Worm (Caenorhabditis elegans) whole organism, young adult: ENCODE measurements around the gene dos-3.

Experiments
- B0336.3 ChIP-seq: fragments of 200-800 bp; sonication (Bioruptor generic); IDR thresholded peaks from 2 replicates; pipeline ENCODE4 v1.3.6; 2022; ENCODE audit warnings: missing genetic modification characterization, missing compliant biosample characterization
- D2030.7 ChIP-seq: fragments of 200-800 bp; sonication (Bioruptor generic); IDR thresholded peaks from 2 replicates; pipeline ENCODE4 v1.3.6; 2022; ENCODE audit warnings: missing genetic modification reagents, missing genetic modification characterization, missing compliant biosample characterization
- F23B12.7 ChIP-seq: sonication (generic microtip); optimal IDR thresholded peaks from 2 replicates; lab custom pipeline; 2017; ENCODE audit warnings: missing genetic modification characterization, mild to moderate bottlenecking, missing compliant biosample characterization, antibody characterized with exemption, moderate library complexity; ENCODE audit not compliant: insufficient read depth
- K12H6.12 ChIP-seq: fragments of 200-800 bp; sonication (Bioruptor generic); optimal IDR thresholded peaks from 2 replicates; lab custom pipeline; 2018; ENCODE audit warnings: mild to moderate bottlenecking, missing genetic modification characterization, missing compliant biosample characterization
- T26A5.8 ChIP-seq: sonication (generic microtip); optimal IDR thresholded peaks from 2 replicates; lab custom pipeline; 2016; ENCODE audit warnings: missing genetic modification characterization, missing compliant biosample characterization
- Y53G8AR.9 ChIP-seq: fragments of 200-800 bp; sonication (Bioruptor generic); conservative IDR thresholded peaks from 2 replicates; pipeline ENCODE4 v1.3.6; 2022; ENCODE audit warnings: missing genetic modification reagents, missing genetic modification characterization, missing compliant biosample characterization
- Y67H2A.10 ChIP-seq: fragments of 200-800 bp; sonication (Bioruptor generic); conservative IDR thresholded peaks from 2 replicates; pipeline ENCODE4 v1.3.6; 2022; ENCODE audit warnings: missing genetic modification reagents, missing genetic modification characterization, missing compliant biosample characterization
- Y79H2A.3 ChIP-seq: fragments of 200-800 bp; sonication (Bioruptor generic); conservative IDR thresholded peaks from 2 replicates; pipeline ENCODE4 v1.3.6; 2022; ENCODE audit warnings: missing genetic modification reagents, missing genetic modification characterization, missing compliant biosample characterization
- ZK185.1 ChIP-seq: sonication (generic microtip); optimal IDR thresholded peaks from 2 replicates; lab custom pipeline; 2016; ENCODE audit warnings: mild to moderate bottlenecking, missing genetic modification characterization, missing compliant biosample characterization; ENCODE audit not compliant: poor library complexity, severe bottlenecking
- akir-1 ChIP-seq: fragments of 200-800 bp; sonication (Bioruptor generic); optimal IDR thresholded peaks from 2 replicates; lab custom pipeline; 2018; ENCODE audit warnings: mild to moderate bottlenecking, missing genetic modification characterization, moderate library complexity, missing compliant biosample characterization
- aptf-2 ChIP-seq: fragments of 200-800 bp; sonication (Bioruptor generic); conservative IDR thresholded peaks from 2 replicates; pipeline ENCODE4 v1.3.6; 2022; ENCODE audit warnings: missing genetic modification reagents, missing genetic modification characterization, missing compliant biosample characterization
- attf-5 ChIP-seq: fragments of 200-800 bp; sonication (Bioruptor generic); optimal IDR thresholded peaks from 2 replicates; lab custom pipeline; 2018; ENCODE audit warnings: mild to moderate bottlenecking, missing genetic modification characterization, missing compliant biosample characterization
- bed-2 ChIP-seq: fragments of 200-800 bp; sonication (Bioruptor generic); IDR thresholded peaks from 2 replicates; pipeline ENCODE4 v1.3.6; 2022; ENCODE audit warnings: missing genetic modification reagents, missing genetic modification characterization, missing compliant biosample characterization
- cebp-1 ChIP-seq, 2 experiments: fragments of 200-800 bp in 1 of 2; sonication (Bioruptor generic) in 1 of 2; sonication (generic microtip) in 1 of 2; IDR thresholded peaks in 1 of 2; optimal IDR thresholded peaks in 1 of 2; 2 replicates each; pipeline versions ENCODE4 v1.3.6 to Lab custom; 2017 to 2022; ENCODE audit warnings: missing compliant biosample characterization in 2 of 2, missing genetic modification characterization in 2 of 2, mild to moderate bottlenecking in 1 of 2, missing genetic modification reagents in 1 of 2, moderate library complexity in 1 of 2
- ceh-100 ChIP-seq: fragments of 200-800 bp; sonication (Bioruptor generic); IDR thresholded peaks from 2 replicates; pipeline ENCODE4 v1.3.6; 2022; ENCODE audit warnings: missing genetic modification reagents, missing genetic modification characterization, missing compliant biosample characterization
- ceh-27 ChIP-seq: fragments of 200-800 bp; sonication (Bioruptor generic); optimal IDR thresholded peaks from 2 replicates; lab custom pipeline; 2018; ENCODE audit warnings: mild to moderate bottlenecking, missing genetic modification characterization, moderate library complexity, missing compliant biosample characterization
- chd-7 ChIP-seq: sonication (generic microtip); optimal IDR thresholded peaks from 2 replicates; lab custom pipeline; 2016; ENCODE audit warnings: mild to moderate bottlenecking, missing genetic modification characterization, moderate library complexity, missing compliant biosample characterization
- dox-1 ChIP-seq: fragments of 200-800 bp; sonication (Bioruptor generic); IDR thresholded peaks from 2 replicates; pipeline ENCODE4 v1.3.6; 2022; ENCODE audit warnings: missing genetic modification reagents, missing genetic modification characterization, missing compliant biosample characterization
- efl-1 ChIP-seq: fragments of 150-350 bp; optimal IDR thresholded peaks from 2 replicates; lab custom pipeline; 2014; ENCODE audit warnings: missing biosample characterization, missing genetic modification reagents, missing genetic modification characterization
- egl-44 ChIP-seq: fragments of 200-800 bp; sonication (Bioruptor generic); IDR thresholded peaks from 2 replicates; pipeline ENCODE4 v1.3.6; 2022; ENCODE audit warnings: missing genetic modification reagents, missing genetic modification characterization, missing compliant biosample characterization
- ekl-4 ChIP-seq: fragments of 200-800 bp; sonication (Bioruptor generic); IDR thresholded peaks from 2 replicates; pipeline ENCODE4 v1.3.6; 2022; ENCODE audit warnings: missing genetic modification reagents, missing genetic modification characterization, missing compliant biosample characterization
- him-1 ChIP-seq: sonication (generic microtip); optimal IDR thresholded peaks from 2 replicates; lab custom pipeline; 2016; ENCODE audit warnings: missing genotype, missing genetic modification reagents, missing genetic modification characterization, missing compliant biosample characterization
- let-526 ChIP-seq: fragments of 200-800 bp; sonication (Bioruptor generic); IDR thresholded peaks from 2 replicates; pipeline ENCODE4 v1.3.6; 2022; ENCODE audit warnings: missing genetic modification reagents, missing genetic modification characterization, missing compliant biosample characterization
- lin-26 ChIP-seq: fragments of 200-800 bp; sonication (Bioruptor generic); IDR thresholded peaks from 2 replicates; pipeline ENCODE4 v1.3.6; 2022; ENCODE audit warnings: missing genetic modification reagents, missing genetic modification characterization, missing compliant biosample characterization
- lin-40 ChIP-seq: sonication (generic microtip); optimal IDR thresholded peaks from 2 replicates; lab custom pipeline; 2016; ENCODE audit warnings: missing genetic modification characterization, mild to moderate bottlenecking, missing compliant biosample characterization, missing genotype, missing genetic modification reagents
- lsl-1 ChIP-seq: fragments of 200-800 bp; sonication (Bioruptor generic); optimal IDR thresholded peaks from 2 replicates; lab custom pipeline; 2018; ENCODE audit warnings: mild to moderate bottlenecking, missing genetic modification characterization, moderate library complexity, missing compliant biosample characterization
- lsy-27 ChIP-seq: sonication (generic microtip); optimal IDR thresholded peaks from 2 replicates; lab custom pipeline; 2017; ENCODE audit warnings: missing genetic modification characterization, mild to moderate bottlenecking, missing compliant biosample characterization, antibody characterized with exemption, missing genotype, borderline replicate concordance; ENCODE audit not compliant: insufficient read depth
- mel-28 ChIP-seq: sonication (generic microtip); optimal IDR thresholded peaks from 2 replicates; lab custom pipeline; 2016; ENCODE audit warnings: borderline replicate concordance, mild to moderate bottlenecking, missing genetic modification characterization, missing compliant biosample characterization
- nfya-1 ChIP-seq: sonication (generic microtip); optimal IDR thresholded peaks from 2 replicates; lab custom pipeline; 2017; ENCODE audit warnings: antibody characterized with exemption, missing compliant biosample characterization, missing genetic modification characterization, borderline replicate concordance; ENCODE audit not compliant: insufficient read depth
- nhr-80 ChIP-seq: sonication (generic microtip); optimal IDR thresholded peaks from 2 replicates; lab custom pipeline; 2016; ENCODE audit warnings: missing genetic modification characterization, missing compliant biosample characterization
- nhr-90 ChIP-seq: sonication (generic microtip); optimal IDR thresholded peaks from 2 replicates; lab custom pipeline; 2016; ENCODE audit warnings: missing genotype, mild to moderate bottlenecking, missing genetic modification characterization, missing compliant biosample characterization
- pbrm-1 ChIP-seq: fragments of 200-800 bp; sonication (Bioruptor generic); IDR thresholded peaks from 2 replicates; pipeline ENCODE4 v1.3.6; 2022; ENCODE audit warnings: missing genetic modification reagents, missing genetic modification characterization, missing compliant biosample characterization
- rec-8 ChIP-seq, 2 experiments: sonication (generic microtip); optimal IDR thresholded peaks; 2 replicates each; lab custom pipeline; 2016; ENCODE audit warnings: mild to moderate bottlenecking in 2 of 2, missing genetic modification characterization in 2 of 2, missing genetic modification reagents in 2 of 2, missing genotype in 2 of 2, missing biosample characterization in 1 of 2, missing compliant biosample characterization in 1 of 2, moderate library complexity in 1 of 2
- repo-1 ChIP-seq: sonication (generic microtip); optimal IDR thresholded peaks from 2 replicates; lab custom pipeline; 2017; ENCODE audit warnings: mild to moderate bottlenecking, missing genetic modification characterization, missing compliant biosample characterization
- sdz-38 ChIP-seq: sonication (generic microtip); optimal IDR thresholded peaks from 2 replicates; lab custom pipeline; 2016; ENCODE audit warnings: missing genotype, missing genetic modification characterization, missing compliant biosample characterization
- snpc-1.1 ChIP-seq: sonication (generic microtip); optimal IDR thresholded peaks from 2 replicates; lab custom pipeline; 2017; ENCODE audit warnings: missing genetic modification characterization, mild to moderate bottlenecking, missing compliant biosample characterization, antibody characterized with exemption, moderate library complexity, missing genotype, missing genetic modification reagents; ENCODE audit not compliant: insufficient read depth
- snpc-4 ChIP-seq, 5 experiments: fragments of 150-350 bp in 1 of 5; sonication (generic microtip) in 4 of 5; optimal IDR thresholded peaks; 2 replicates each; lab custom pipeline; 2014 to 2018; ENCODE audit warnings: missing genetic modification characterization in 5 of 5, missing biosample characterization in 3 of 5, antibody characterized with exemption in 2 of 5, mild to moderate bottlenecking in 2 of 5, missing compliant biosample characterization in 2 of 5, missing genotype in 2 of 5, moderate library complexity in 2 of 5, missing genetic modification reagents in 1 of 5
- xnd-1 ChIP-seq: sonication (generic microtip); optimal IDR thresholded peaks from 2 replicates; lab custom pipeline; 2016; ENCODE audit warnings: missing genotype, missing genetic modification reagents, missing genetic modification characterization, missing compliant biosample characterization
- zfh-2 ChIP-seq: fragments of 200-800 bp; sonication (Bioruptor generic); conservative IDR thresholded peaks from 2 replicates; pipeline ENCODE4 v1.3.6; 2022; ENCODE audit warnings: missing genetic modification reagents, missing genetic modification characterization, missing compliant biosample characterization
- zim-3 ChIP-seq: sonication (generic microtip); optimal IDR thresholded peaks from 2 replicates; lab custom pipeline; 2017; ENCODE audit warnings: mild to moderate bottlenecking, missing genetic modification characterization, moderate library complexity, missing compliant biosample characterization
- ztf-26 ChIP-seq: sonication (generic microtip); optimal IDR thresholded peaks from 2 replicates; lab custom pipeline; 2017; ENCODE audit warnings: missing genetic modification characterization, missing compliant biosample characterization

The dos-3 gene

ce11 chrIII:839491-839890, at the start of gene dos-3:
TSS of gene dos-3 (minus strand) at chrIII:839591.
- TF ChIP-seq T26A5.8 (tag; lab: Kevin White, UChicago) = no peak
- TF ChIP-seq aptf-2 = no peak
- no peak for TF ChIP-seq D2030.7 (GFP tag; lab: Robert Waterston, UW)
- no peak for TF ChIP-seq akir-1 (GFP tag; lab: Kevin White, UChicago)
- TF ChIP-seq repo-1 (tag; lab: Kevin White, UChicago) = no peak
- TF ChIP-seq zfh-2 = no peak
- TF ChIP-seq nfya-1 (tag; lab: Kevin White, UChicago) = no peak
- TF ChIP-seq bed-2 (GFP tag; lab: Robert Waterston, UW) = no peak
- TF ChIP-seq him-1 = no peak
- no peak for TF ChIP-seq xnd-1
- TF ChIP-seq mel-28 (tag; lab: Kevin White, UChicago) = no peak
- no peak for TF ChIP-seq nhr-80
- no peak for TF ChIP-seq let-526 (GFP tag; lab: Robert Waterston, UW)
- no peak for TF ChIP-seq Y53G8AR.9 (GFP tag; lab: Robert Waterston, UW)

ce11 chrIII:888983-889549, 49.7 kb upstream of the dos-3 start:
- no peak for TF ChIP-seq K12H6.12 (tag; lab: Kevin White, UChicago)
- TF ChIP-seq ZK185.1 (tag; lab: Kevin White, UChicago) = no peak
- no peak for TF ChIP-seq sdz-38 (tag; lab: Kevin White, UChicago)
- TF ChIP-seq B0336.3 (GFP tag; lab: Robert Waterston, UW) = no peak
- no peak for TF ChIP-seq zim-3 (tag; lab: Kevin White, UChicago)
- no peak for TF ChIP-seq T26A5.8 (tag; lab: Kevin White, UChicago)
- TF ChIP-seq efl-1 (GFP tag; lab: Kevin White, UChicago) = peak; percentile 10
- no peak for TF ChIP-seq snpc-1.1
- TF ChIP-seq lin-26 (GFP tag; lab: Robert Waterston, UW) = no peak
- TF ChIP-seq egl-44 (GFP tag; lab: Robert Waterston, UW) = no peak
- no peak for TF ChIP-seq ceh-100
- TF ChIP-seq pbrm-1 (GFP tag; lab: Robert Waterston, UW) = no peak
- peak; percentile 30 for TF ChIP-seq attf-5 (GFP tag; lab: Kevin White, UChicago)
- peak; percentile 64 for TF ChIP-seq lsl-1 (GFP tag; lab: Kevin White, UChicago)

- TF ChIP-seq xnd-1 = no peak
- peak; percentile 59; the same call in 1 of the 2 replicates for TF ChIP-seq dox-1
- peak; percentile 45 for TF ChIP-seq chd-7
- TF ChIP-seq nhr-80 = peak; percentile 75
- TF ChIP-seq B0336.3 (GFP tag; lab: Robert Waterston, UW) = peak; percentile 38; the same call in 1 of the 2 replicates
- peak; percentile 93 for TF ChIP-seq zfh-2
- TF ChIP-seq snpc-4 (GFP tag; optimal IDR thresholded peaks at IDR 0.05; lab: Kevin White, UChicago) = peak; percentile 41
- peak in 2 of 4 experiments; percentile 34 to 43 for TF ChIP-seq snpc-4 (tag; optimal IDR thresholded peaks at IDR 0.05; lab: Kevin White, UChicago)
- TF ChIP-seq rec-8 (tag; optimal IDR thresholded peaks at IDR 0.05; lab: Kevin White, UChicago) = no peak
- 0 out of 2 replicates have a peak, but pooled peaks have one; percentile 30 for TF ChIP-seq Y53G8AR.9 (GFP tag; lab: Robert Waterston, UW)
- TF ChIP-seq Y67H2A.10 (GFP tag; lab: Robert Waterston, UW) = no peak
- TF ChIP-seq cebp-1 (GFP tag; IDR thresholded peaks at IDR 0.05; lab: Robert Waterston, UW) = no peak
- TF ChIP-seq cebp-1 (tag; optimal IDR thresholded peaks at IDR 0.05; lab: Kevin White, UChicago) = peak; percentile 76
- TF ChIP-seq ztf-26 (tag; lab: Kevin White, UChicago) = peak; percentile 56
- TF ChIP-seq D2030.7 (GFP tag; lab: Robert Waterston, UW) = no peak
- peak; percentile 77 for TF ChIP-seq K12H6.12 (tag; lab: Kevin White, UChicago)
- TF ChIP-seq ekl-4 (GFP tag; lab: Robert Waterston, UW) = peak; percentile 57; the same call in 1 of the 2 replicates
- TF ChIP-seq lin-40 (tag; lab: Kevin White, UChicago) = peak; percentile 76
- TF ChIP-seq nhr-90 = peak; percentile 9
- no peak for TF ChIP-seq lsy-27
- no peak for TF ChIP-seq F23B12.7 (tag; lab: Kevin White, UChicago)
- peak; percentile 80 for TF ChIP-seq ceh-27 (GFP tag; lab: Kevin White, UChicago)
- no peak for TF ChIP-seq Y79H2A.3 (GFP tag; lab: Robert Waterston, UW)
Observed at ce11 chrIII:887874-888299, 48.5 kb upstream of the dos-3 start.
